Fruit fly (Drosophila melanogaster) whole organism: ENCODE measurements around the gene CG12012.

Experiments
- pan ChIP-seq: fragments of >200 bp; optimal IDR thresholded peaks from 2 replicates; lab custom pipeline; 2017
- psq ChIP-seq: fragments of >200 bp; optimal IDR thresholded peaks from 2 replicates; lab custom pipeline; 2017
- usp ChIP-seq: fragments of >200 bp; optimal IDR thresholded peaks from 2 replicates; lab custom pipeline; 2017; ENCODE audit warnings: missing biosample characterization, missing genetic modification characterization, mixed read lengths

dm6 chr3L:3334784-3335183 lies 41.8 kb upstream of the CG12012 start, which contains the start of gene CG14969:
- TF ChIP-seq psq (lab: Kevin White, UChicago), result no peak
- TF ChIP-seq usp (GFP tag; lab: Kevin White, UChicago), result no peak
- no peak for TF ChIP-seq pan (lab: Kevin White, UChicago)
